Worm (Caenorhabditis elegans) whole organism, young adult: Measurements from ENCODE around the gene srdh-1.

Source experiments
- B0019.2 ChIP-seq: fragments of 200-800 bp; sonication (Bioruptor generic); conservative IDR thresholded peaks from 2 replicates; pipeline ENCODE4 v1.3.6; 2022; ENCODE audit warnings: missing genetic modification reagents, missing genetic modification characterization, missing compliant biosample characterization
- B0261.1 ChIP-seq: sonication (generic microtip); optimal IDR thresholded peaks from 2 replicates; lab custom pipeline; 2016; ENCODE audit warnings: mild to moderate bottlenecking, missing genetic modification characterization, moderate library complexity, missing compliant biosample characterization
- B0336.3 ChIP-seq: fragments of 200-800 bp; sonication (Bioruptor generic); IDR thresholded peaks from 2 replicates; pipeline ENCODE4 v1.3.6; 2022; ENCODE audit warnings: missing genetic modification characterization, missing compliant biosample characterization
- C17E4.6 ChIP-seq: fragments of 200-800 bp; sonication (Bioruptor generic); IDR thresholded peaks from 2 replicates; pipeline ENCODE4 v1.3.6; 2022; ENCODE audit warnings: missing genetic modification reagents, missing genetic modification characterization, missing compliant biosample characterization
- D2030.7 ChIP-seq: fragments of 200-800 bp; sonication (Bioruptor generic); IDR thresholded peaks from 2 replicates; pipeline ENCODE4 v1.3.6; 2022; ENCODE audit warnings: missing genetic modification reagents, missing genetic modification characterization, missing compliant biosample characterization
- F22D6.2 ChIP-seq: sonication (generic microtip); optimal IDR thresholded peaks from 2 replicates; lab custom pipeline; 2016; ENCODE audit warnings: mild to moderate bottlenecking, missing genetic modification characterization, missing compliant biosample characterization
- F55B11.4 ChIP-seq: sonication (generic microtip); optimal IDR thresholded peaks from 2 replicates; lab custom pipeline; 2016; ENCODE audit warnings: missing compliant biosample characterization, missing genetic modification characterization, borderline replicate concordance; ENCODE audit not compliant: insufficient read depth
- F57A8.1 ChIP-seq: fragments of 200-800 bp; sonication (Bioruptor generic); optimal IDR thresholded peaks from 2 replicates; lab custom pipeline; 2018; ENCODE audit warnings: mild to moderate bottlenecking, missing genetic modification characterization, moderate library complexity, missing compliant biosample characterization
- F57C9.4 ChIP-seq: sonication (generic microtip); optimal IDR thresholded peaks from 2 replicates; lab custom pipeline; 2017; ENCODE audit warnings: mild to moderate bottlenecking, missing genetic modification characterization, missing compliant biosample characterization
- K12H6.12 ChIP-seq: fragments of 200-800 bp; sonication (Bioruptor generic); optimal IDR thresholded peaks from 2 replicates; lab custom pipeline; 2018; ENCODE audit warnings: mild to moderate bottlenecking, missing genetic modification characterization, missing compliant biosample characterization
- Y53G8AR.9 ChIP-seq: fragments of 200-800 bp; sonication (Bioruptor generic); conservative IDR thresholded peaks from 2 replicates; pipeline ENCODE4 v1.3.6; 2022; ENCODE audit warnings: missing genetic modification reagents, missing genetic modification characterization, missing compliant biosample characterization
- Y56A3A.18 ChIP-seq: fragments of 200-800 bp; sonication (Bioruptor generic); IDR thresholded peaks from 2 replicates; pipeline ENCODE4 v1.3.6; 2022; ENCODE audit warnings: missing genetic modification reagents, missing genetic modification characterization, missing compliant biosample characterization
- Y95B8A.8 ChIP-seq: fragments of 200-800 bp; sonication (Bioruptor generic); IDR thresholded peaks from 2 replicates; pipeline ENCODE4 v1.3.6; 2022; ENCODE audit warnings: missing genetic modification reagents, missing genetic modification characterization, missing compliant biosample characterization
- athp-1 ChIP-seq: sonication (generic microtip); optimal IDR thresholded peaks from 2 replicates; lab custom pipeline; 2017; ENCODE audit warnings: mild to moderate bottlenecking, missing genetic modification characterization, missing compliant biosample characterization
- attf-6 ChIP-seq: fragments of 200-800 bp; sonication (Bioruptor generic); IDR thresholded peaks from 2 replicates; pipeline ENCODE4 v1.3.6; 2022; ENCODE audit warnings: missing genetic modification reagents, missing genetic modification characterization, missing compliant biosample characterization
- cebp-1 ChIP-seq, 2 experiments: fragments of 200-800 bp in 1 of 2; sonication (Bioruptor generic) in 1 of 2; sonication (generic microtip) in 1 of 2; IDR thresholded peaks in 1 of 2; optimal IDR thresholded peaks in 1 of 2; 2 replicates each; pipeline versions ENCODE4 v1.3.6 to Lab custom; 2017 to 2022; ENCODE audit warnings: missing compliant biosample characterization in 2 of 2, missing genetic modification characterization in 2 of 2, mild to moderate bottlenecking in 1 of 2, missing genetic modification reagents in 1 of 2, moderate library complexity in 1 of 2
- cebp-2 ChIP-seq: fragments of 200-800 bp; sonication (Bioruptor generic); IDR thresholded peaks from 2 replicates; pipeline ENCODE4 v1.3.6; 2022; ENCODE audit warnings: missing genetic modification characterization, missing compliant biosample characterization
- ceh-40 ChIP-seq: fragments of 200-800 bp; sonication (Bioruptor generic); IDR thresholded peaks from 2 replicates; pipeline ENCODE4 v1.3.6; 2022; ENCODE audit warnings: missing genetic modification characterization, missing compliant biosample characterization
- ceh-79 ChIP-seq: sonication (generic microtip); optimal IDR thresholded peaks from 2 replicates; lab custom pipeline; 2017; ENCODE audit warnings: mild to moderate bottlenecking, missing genetic modification characterization, missing compliant biosample characterization
- efl-1 ChIP-seq: fragments of 150-350 bp; optimal IDR thresholded peaks from 2 replicates; lab custom pipeline; 2014; ENCODE audit warnings: missing biosample characterization, missing genetic modification reagents, missing genetic modification characterization
- egl-44 ChIP-seq: fragments of 200-800 bp; sonication (Bioruptor generic); IDR thresholded peaks from 2 replicates; pipeline ENCODE4 v1.3.6; 2022; ENCODE audit warnings: missing genetic modification reagents, missing genetic modification characterization, missing compliant biosample characterization
- ekl-4 ChIP-seq: fragments of 200-800 bp; sonication (Bioruptor generic); IDR thresholded peaks from 2 replicates; pipeline ENCODE4 v1.3.6; 2022; ENCODE audit warnings: missing genetic modification reagents, missing genetic modification characterization, missing compliant biosample characterization
- hsf-1 ChIP-seq: fragments of 200-800 bp; sonication (Bioruptor generic); IDR thresholded peaks from 2 replicates; pipeline ENCODE4 v1.3.6; 2022; ENCODE audit warnings: missing genetic modification reagents, missing genetic modification characterization, missing compliant biosample characterization
- lin-35 ChIP-seq, 3 experiments: fragments of 150-350 bp in 2 of 3; sonication (generic microtip) in 1 of 3; optimal IDR thresholded peaks; 2 replicates each; lab custom pipeline; 2014 to 2018; ENCODE audit warnings: missing biosample characterization in 3 of 3, missing genetic modification characterization in 3 of 3, missing genetic modification reagents in 3 of 3
- lsl-1 ChIP-seq: fragments of 200-800 bp; sonication (Bioruptor generic); optimal IDR thresholded peaks from 2 replicates; lab custom pipeline; 2018; ENCODE audit warnings: mild to moderate bottlenecking, missing genetic modification characterization, moderate library complexity, missing compliant biosample characterization
- madf-3 ChIP-seq: fragments of 200-800 bp; sonication (Bioruptor generic); IDR thresholded peaks from 2 replicates; pipeline ENCODE4 v1.3.6; 2022; ENCODE audit warnings: missing genetic modification reagents, missing genetic modification characterization, missing compliant biosample characterization
- madf-6 ChIP-seq: fragments of 200-800 bp; sonication (Bioruptor generic); IDR thresholded peaks from 2 replicates; pipeline ENCODE4 v1.3.6; 2022; ENCODE audit warnings: missing genetic modification reagents, missing genetic modification characterization, missing compliant biosample characterization
- madf-8 ChIP-seq: fragments of 200-800 bp; sonication (Bioruptor generic); conservative IDR thresholded peaks from 2 replicates; pipeline ENCODE4 v1.3.6; 2022; ENCODE audit warnings: missing genetic modification reagents, missing genetic modification characterization, missing compliant biosample characterization
- nfya-2 ChIP-seq: fragments of 200-800 bp; sonication (Bioruptor generic); IDR thresholded peaks from 2 replicates; pipeline ENCODE4 v1.3.6; 2022; ENCODE audit warnings: missing genetic modification reagents, missing genetic modification characterization, missing compliant biosample characterization
- nfyb-1 ChIP-seq: fragments of 200-800 bp; sonication (Bioruptor generic); IDR thresholded peaks from 2 replicates; pipeline ENCODE4 v1.3.6; 2022; ENCODE audit warnings: missing genetic modification reagents, missing genetic modification characterization, missing compliant biosample characterization
- nhr-120 ChIP-seq: fragments of 200-800 bp; sonication (Bioruptor generic); IDR thresholded peaks from 2 replicates; pipeline ENCODE4 v1.3.6; 2022; ENCODE audit warnings: missing genetic modification characterization, missing compliant biosample characterization
- nhr-80 ChIP-seq: sonication (generic microtip); optimal IDR thresholded peaks from 2 replicates; lab custom pipeline; 2016; ENCODE audit warnings: missing genetic modification characterization, missing compliant biosample characterization
- pbrm-1 ChIP-seq: fragments of 200-800 bp; sonication (Bioruptor generic); IDR thresholded peaks from 2 replicates; pipeline ENCODE4 v1.3.6; 2022; ENCODE audit warnings: missing genetic modification reagents, missing genetic modification characterization, missing compliant biosample characterization
- rec-8 ChIP-seq, 2 experiments: sonication (generic microtip); optimal IDR thresholded peaks; 2 replicates each; lab custom pipeline; 2016; ENCODE audit warnings: mild to moderate bottlenecking in 2 of 2, missing genetic modification characterization in 2 of 2, missing genetic modification reagents in 2 of 2, missing genotype in 2 of 2, missing biosample characterization in 1 of 2, missing compliant biosample characterization in 1 of 2, moderate library complexity in 1 of 2
- snpc-1.1 ChIP-seq: sonication (generic microtip); optimal IDR thresholded peaks from 2 replicates; lab custom pipeline; 2017; ENCODE audit warnings: missing genetic modification characterization, mild to moderate bottlenecking, missing compliant biosample characterization, antibody characterized with exemption, moderate library complexity, missing genotype, missing genetic modification reagents; ENCODE audit not compliant: insufficient read depth
- snpc-1.3 ChIP-seq: sonication (generic microtip); optimal IDR thresholded peaks from 2 replicates; lab custom pipeline; 2017; ENCODE audit warnings: missing genetic modification characterization, mild to moderate bottlenecking, missing compliant biosample characterization, antibody characterized with exemption, moderate library complexity, missing genotype, missing genetic modification reagents; ENCODE audit not compliant: insufficient read depth
- snpc-3.4 ChIP-seq: sonication (generic microtip); optimal IDR thresholded peaks from 2 replicates; lab custom pipeline; 2017; ENCODE audit warnings: missing genetic modification characterization, mild to moderate bottlenecking, missing compliant biosample characterization, antibody characterized with exemption, moderate library complexity, missing genotype, missing genetic modification reagents
- snpc-4 ChIP-seq, 5 experiments: fragments of 150-350 bp in 1 of 5; sonication (generic microtip) in 4 of 5; optimal IDR thresholded peaks; 2 replicates each; lab custom pipeline; 2014 to 2018; ENCODE audit warnings: missing genetic modification characterization in 5 of 5, missing biosample characterization in 3 of 5, antibody characterized with exemption in 2 of 5, mild to moderate bottlenecking in 2 of 5, missing compliant biosample characterization in 2 of 5, missing genotype in 2 of 5, moderate library complexity in 2 of 5, missing genetic modification reagents in 1 of 5
- tbp1 ChIP-seq: fragments of 200-800 bp; sonication (Bioruptor generic); optimal IDR thresholded peaks from 2 replicates; lab custom pipeline; 2018; ENCODE audit warnings: mild to moderate bottlenecking, missing genetic modification characterization, missing compliant biosample characterization
- tlf-1 ChIP-seq: fragments of 200-800 bp; sonication (Bioruptor generic); optimal IDR thresholded peaks from 2 replicates; lab custom pipeline; 2018; ENCODE audit warnings: mild to moderate bottlenecking, missing genetic modification characterization, missing compliant biosample characterization
- xnd-1 ChIP-seq: sonication (generic microtip); optimal IDR thresholded peaks from 2 replicates; lab custom pipeline; 2016; ENCODE audit warnings: missing genotype, missing genetic modification reagents, missing genetic modification characterization, missing compliant biosample characterization

The srdh-1 gene

ce11 chrII:8276057-8276456 lies 11.6 kb downstream of the srdh-1 start, which contains the start of the genes gei-14 and slc-25A32 (continued):
- peak; percentile 88 for TF ChIP-seq B0019.2 (GFP tag; lab: Robert Waterston, UW)
- peak; percentile 88 for TF ChIP-seq efl-1 (GFP tag; lab: Kevin White, UChicago)
- TF ChIP-seq F55B11.4 (tag; lab: Kevin White, UChicago): no peak
- no peak for TF ChIP-seq snpc-1.3 (tag; lab: Kevin White, UChicago)
- peak; percentile 94 for TF ChIP-seq lsl-1 (GFP tag; lab: Kevin White, UChicago)
- no peak for TF ChIP-seq K12H6.12 (tag; lab: Kevin White, UChicago)
- peak; percentile 50 for TF ChIP-seq tlf-1 (GFP tag; lab: Kevin White, UChicago)
- no peak for TF ChIP-seq snpc-4 (GFP tag; optimal IDR thresholded peaks at IDR 0.05; lab: Kevin White, UChicago)
- peak in 3 of 4 experiments; percentile 22 to 47 (median 29) for TF ChIP-seq snpc-4 (tag; optimal IDR thresholded peaks at IDR 0.05; lab: Kevin White, UChicago)
- peak; percentile 35 for TF ChIP-seq tbp1 (GFP tag; lab: Kevin White, UChicago)
- TF ChIP-seq hsf-1 (GFP tag; lab: Robert Waterston, UW): peak; percentile 64; the same call in 1 of the 2 replicates
- TF ChIP-seq madf-3 (GFP tag; lab: Robert Waterston, UW): peak; percentile 73; the same call in 1 of the 2 replicates
- no peak for TF ChIP-seq B0261.1
- TF ChIP-seq D2030.7 (GFP tag; lab: Robert Waterston, UW): peak; percentile 58
- TF ChIP-seq cebp-1 (GFP tag; IDR thresholded peaks at IDR 0.05; lab: Robert Waterston, UW): no peak
- TF ChIP-seq cebp-1 (tag; optimal IDR thresholded peaks at IDR 0.05; lab: Kevin White, UChicago): peak; percentile 30
- TF ChIP-seq madf-6 (GFP tag; lab: Robert Waterston, UW): peak; percentile 95
- peak; percentile 50 to 75 (median 65) for TF ChIP-seq lin-35 (GFP tag; optimal IDR thresholded peaks at IDR 0.05; lab: Kevin White, UChicago)
- TF ChIP-seq cebp-2: no peak
- TF ChIP-seq rec-8 (tag; optimal IDR thresholded peaks at IDR 0.05; lab: Kevin White, UChicago): no peak
- TF ChIP-seq Y95B8A.8 (GFP tag; lab: Robert Waterston, UW): no peak
- TF ChIP-seq pbrm-1 (GFP tag; lab: Robert Waterston, UW): peak; percentile 31; the same call in 1 of the 2 replicates
- peak; percentile 43 for TF ChIP-seq athp-1
- TF ChIP-seq attf-6 (GFP tag; lab: Robert Waterston, UW): no peak
- peak; percentile 0 for TF ChIP-seq snpc-1.1 (tag; lab: Kevin White, UChicago)
- TF ChIP-seq ekl-4: peak; percentile 69
- TF ChIP-seq nfyb-1 (GFP tag; lab: Robert Waterston, UW): no peak
- TF ChIP-seq F22D6.2 (tag; lab: Kevin White, UChicago): no peak
- no peak for TF ChIP-seq ceh-40 (GFP tag; lab: Robert Waterston, UW)
- no peak for TF ChIP-seq ceh-79 (tag; lab: Kevin White, UChicago)
- peak; percentile 75 for TF ChIP-seq xnd-1 (tag; lab: Kevin White, UChicago)
- TF ChIP-seq B0336.3 (GFP tag; lab: Robert Waterston, UW): 0 out of 2 replicates have a peak, but pooled peaks have one; percentile 39
- TF ChIP-seq F57C9.4 (tag; lab: Kevin White, UChicago): no peak
- TF ChIP-seq C17E4.6 (GFP tag; lab: Robert Waterston, UW): no peak
- peak; percentile 92 for TF ChIP-seq snpc-3.4 (tag; lab: Kevin White, UChicago)
- TF ChIP-seq nfya-2 (GFP tag; lab: Robert Waterston, UW): no peak
- no peak for TF ChIP-seq nhr-80 (tag; lab: Kevin White, UChicago)
- no peak for TF ChIP-seq Y56A3A.18 (GFP tag; lab: Robert Waterston, UW)
- TF ChIP-seq nhr-120 (GFP tag; lab: Robert Waterston, UW): no peak
- no peak for TF ChIP-seq F57A8.1 (GFP tag; lab: Kevin White, UChicago)
- TF ChIP-seq egl-44 (GFP tag; lab: Robert Waterston, UW): no peak
- peak; percentile 84 for TF ChIP-seq madf-8 (GFP tag; lab: Robert Waterston, UW)
- TF ChIP-seq Y53G8AR.9 (GFP tag; lab: Robert Waterston, UW): 0 out of 2 replicates have a peak, but pooled peaks have one; percentile 16
